Fruit fly (Drosophila melanogaster) whole organism, embryonic: ENCODE data around the gene Pisd.

Source experiments
- CG1024 ChIP-seq: fragments of 200-800 bp; sonication (Bioruptor generic); IDR thresholded peaks from 2 replicates; pipeline ENCODE4 v1.3.6; 2022; ENCODE audit warnings: missing biosample characterization, missing genetic modification characterization
- CG10431 ChIP-seq: fragments of 200-800 bp; sonication (Bioruptor generic); optimal IDR thresholded peaks from 3 replicates; lab custom pipeline; 2018; ENCODE audit warnings: missing biosample characterization, mild to moderate bottlenecking, missing genetic modification characterization
- CG11696 ChIP-seq: fragments of 200-800 bp; sonication (Bioruptor generic); IDR thresholded peaks from 2 replicates; pipeline ENCODE4 v1.3.6; 2022; ENCODE audit warnings: missing biosample characterization, missing genetic modification characterization
- CG12104 ChIP-seq: fragments of 200-800 bp; sonication (Bioruptor generic); optimal IDR thresholded peaks from 3 replicates; lab custom pipeline; 2016; ENCODE audit warnings: missing biosample characterization, missing genetic modification characterization
- CG12219 ChIP-seq: fragments of 200-800 bp; sonication (Bioruptor generic); optimal IDR thresholded peaks from 3 replicates; lab custom pipeline; 2018; ENCODE audit warnings: missing biosample characterization, mild to moderate bottlenecking, missing genetic modification characterization
- CG16813 ChIP-seq: fragments of 200-800 bp; sonication (Bioruptor generic); IDR thresholded peaks from 3 replicates; pipeline ENCODE4 v1.3.6; 2022; ENCODE audit warnings: missing biosample characterization, missing genetic modification characterization; ENCODE audit not compliant: partially characterized antibody
- CG16815 ChIP-seq: fragments of 200-800 bp; sonication (Bioruptor generic); optimal IDR thresholded peaks from 3 replicates; lab custom pipeline; 2017; ENCODE audit warnings: missing biosample characterization, mild to moderate bottlenecking, missing genetic modification characterization
- CG16863 ChIP-seq: fragments of 200-800 bp; sonication (Bioruptor generic); optimal IDR thresholded peaks from 3 replicates; lab custom pipeline; 2016; ENCODE audit warnings: missing biosample characterization, missing genetic modification characterization
- CG17385 ChIP-seq: fragments of 200-800 bp; sonication (Bioruptor generic); optimal IDR thresholded peaks from 3 replicates; lab custom pipeline; 2018; ENCODE audit warnings: missing biosample characterization, mild to moderate bottlenecking, missing genetic modification characterization
- CG17612 ChIP-seq: fragments of 200-800 bp; sonication (Bioruptor generic); IDR thresholded peaks from 2 replicates; pipeline ENCODE4 v1.3.6; 2022; ENCODE audit warnings: missing biosample characterization, missing genetic modification characterization
- CG32532 ChIP-seq: fragments of 200-800 bp; sonication (Bioruptor generic); IDR thresholded peaks from 2 replicates; pipeline ENCODE4 v1.3.6; 2022; ENCODE audit warnings: missing biosample characterization, missing genetic modification characterization
- CG33557 ChIP-seq: fragments of 200-800 bp; sonication (Bioruptor generic); optimal IDR thresholded peaks from 2 replicates; lab custom pipeline; 2019; ENCODE audit warnings: missing biosample characterization, mild to moderate bottlenecking, missing genetic modification characterization, moderate library complexity
- CG3726 ChIP-seq: fragments of 200-800 bp; sonication (Bioruptor generic); IDR thresholded peaks from 3 replicates; pipeline ENCODE4, ENCODE4 v1.3.6; 2022; ENCODE audit warnings: missing biosample characterization, missing genetic modification characterization
- CG4328 ChIP-seq: fragments of 200-800 bp; sonication (Bioruptor generic); optimal IDR thresholded peaks from 3 replicates; lab custom pipeline; 2017; ENCODE audit warnings: missing biosample characterization, missing genetic modification reagents, missing genetic modification characterization
- CG4730 ChIP-seq: fragments of 200-800 bp; sonication (Bioruptor generic); IDR thresholded peaks from 2 replicates; pipeline ENCODE4 v1.3.6; 2022; ENCODE audit warnings: missing biosample characterization, missing genetic modification characterization
- CG6654 ChIP-seq: fragments of 200-800 bp; sonication (Bioruptor generic); optimal IDR thresholded peaks from 2 replicates; lab custom pipeline; 2017; ENCODE audit warnings: missing biosample characterization, mild to moderate bottlenecking, missing genetic modification characterization
- CG7357 ChIP-seq: fragments of 200-800 bp; sonication (Bioruptor generic); IDR thresholded peaks from 3 replicates; pipeline ENCODE4 v1.3.6; 2022; ENCODE audit warnings: missing biosample characterization, missing genetic modification characterization
- CG7745 ChIP-seq: fragments of 200-800 bp; sonication (Bioruptor generic); optimal IDR thresholded peaks from 2 replicates; lab custom pipeline; 2018; ENCODE audit warnings: missing biosample characterization, mild to moderate bottlenecking, missing genetic modification characterization, moderate library complexity
- CG8290 ChIP-seq, 3 experiments: fragments of 200-800 bp; sonication (Bioruptor generic); optimal IDR thresholded peaks; 2 replicates each; lab custom pipeline; 2016 to 2019; ENCODE audit warnings: missing biosample characterization in 3 of 3, missing genetic modification characterization in 3 of 3, mild to moderate bottlenecking in 2 of 3, moderate library complexity in 1 of 3
- CG8765 ChIP-seq: fragments of 200-800 bp; sonication (Bioruptor generic); IDR thresholded peaks from 2 replicates; pipeline ENCODE4 v1.3.6; 2022; ENCODE audit warnings: missing biosample characterization, missing genetic modification characterization
- Eip74EF ChIP-seq, 2 experiments: fragments of 200-800 bp in 1 of 2; fragments of >200 bp in 1 of 2; sonication (Bioruptor generic) in 1 of 2; optimal IDR thresholded peaks; 2 replicates each; lab custom pipeline; 2017 to 2019; ENCODE audit warnings: missing biosample characterization in 2 of 2, missing genetic modification characterization in 2 of 2, mild to moderate bottlenecking in 1 of 2, moderate library complexity in 1 of 2
- Ets97D ChIP-seq: fragments of 200-800 bp; sonication (Bioruptor generic); optimal IDR thresholded peaks from 3 replicates; lab custom pipeline; 2016; ENCODE audit warnings: missing biosample characterization, missing genetic modification characterization
- Gug ChIP-seq: fragments of 200-800 bp; sonication (Bioruptor generic); IDR thresholded peaks from 4 replicates; pipeline ENCODE4 v1.3.6; 2022; ENCODE audit warnings: missing biosample characterization, missing genetic modification characterization
- Hmx ChIP-seq: fragments of 200-800 bp; sonication (Bioruptor generic); optimal IDR thresholded peaks from 2 replicates; lab custom pipeline; 2016; ENCODE audit warnings: missing biosample characterization, missing genetic modification characterization
- MBD-R2 ChIP-seq: fragments of 200-800 bp; sonication (Bioruptor generic); IDR thresholded peaks from 2 replicates; pipeline ENCODE4 v1.3.6; 2022; ENCODE audit warnings: missing biosample characterization, missing genetic modification characterization
- MESR4 ChIP-seq: fragments of 200-800 bp; sonication (Bioruptor generic); optimal IDR thresholded peaks from 2 replicates; lab custom pipeline; 2018; ENCODE audit warnings: missing biosample characterization, mild to moderate bottlenecking, missing genetic modification characterization, moderate library complexity
- Mes4 ChIP-seq: fragments of 200-800 bp; sonication (Bioruptor generic); optimal IDR thresholded peaks from 2 replicates; lab custom pipeline; 2016; ENCODE audit warnings: missing biosample characterization, missing genetic modification characterization
- Nf-YB ChIP-seq: fragments of 200-800 bp; sonication (Bioruptor generic); optimal IDR thresholded peaks from 3 replicates; lab custom pipeline; 2019; ENCODE audit warnings: missing biosample characterization, mild to moderate bottlenecking, missing genetic modification characterization, moderate library complexity
- Oli ChIP-seq: fragments of 200-800 bp; sonication (Bioruptor generic); optimal IDR thresholded peaks from 2 replicates; lab custom pipeline; 2018; ENCODE audit warnings: missing biosample characterization, mild to moderate bottlenecking, missing genetic modification characterization, moderate library complexity
- Sin3A ChIP-seq: fragments of >200 bp; optimal IDR thresholded peaks from 2 replicates; lab custom pipeline; 2018
- ac ChIP-seq: fragments of 200-800 bp; sonication (Bioruptor generic); optimal IDR thresholded peaks from 3 replicates; lab custom pipeline; 2017; ENCODE audit warnings: missing biosample characterization, mild to moderate bottlenecking, missing genetic modification characterization
- bcd ChIP-seq: fragments of 200-800 bp; sonication (Bioruptor generic); optimal IDR thresholded peaks from 2 replicates; lab custom pipeline; 2017; ENCODE audit warnings: missing biosample characterization, mild to moderate bottlenecking, missing genetic modification characterization
- cas ChIP-seq: fragments of 200-800 bp; sonication (Bioruptor generic); IDR thresholded peaks from 2 replicates; pipeline ENCODE4 v1.3.6; 2022; ENCODE audit warnings: missing biosample characterization, missing genetic modification characterization
- da ChIP-seq: fragments of 200-800 bp; sonication (Bioruptor generic); optimal IDR thresholded peaks from 2 replicates; lab custom pipeline; 2016; ENCODE audit warnings: missing biosample characterization, missing genetic modification characterization
- ems ChIP-seq: fragments of 200-800 bp; sonication (Bioruptor generic); optimal IDR thresholded peaks from 3 replicates; lab custom pipeline; 2016; ENCODE audit warnings: missing biosample characterization, missing genetic modification characterization
- fd102C ChIP-seq: fragments of 200-800 bp; sonication (Bioruptor generic); optimal IDR thresholded peaks from 2 replicates; lab custom pipeline; 2018; ENCODE audit warnings: missing biosample characterization, mild to moderate bottlenecking, missing genetic modification characterization, moderate library complexity
- gce ChIP-seq: fragments of 200-800 bp; sonication (Bioruptor generic); IDR thresholded peaks from 3 replicates; pipeline ENCODE4 v1.3.6; 2022; ENCODE audit warnings: missing biosample characterization, missing genetic modification characterization
- gsb-n ChIP-seq: fragments of 200-800 bp; sonication (Bioruptor generic); optimal IDR thresholded peaks from 3 replicates; lab custom pipeline; 2018; ENCODE audit warnings: missing biosample characterization, mild to moderate bottlenecking, missing genetic modification characterization
- insv ChIP-seq, 2 experiments: fragments of 200-800 bp; sonication (Bioruptor generic); optimal IDR thresholded peaks; 3 replicates each; lab custom pipeline; 2016 to 2018; ENCODE audit warnings: missing biosample characterization in 2 of 2, missing genetic modification characterization in 2 of 2
- maf-S ChIP-seq: fragments of 200-800 bp; sonication (Bioruptor generic); optimal IDR thresholded peaks from 2 replicates; lab custom pipeline; 2016; ENCODE audit warnings: missing biosample characterization, missing genetic modification characterization
- nerfin-1 ChIP-seq: fragments of 200-800 bp; sonication (Bioruptor generic); optimal IDR thresholded peaks from 3 replicates; lab custom pipeline; 2019; ENCODE audit warnings: missing biosample characterization, mild to moderate bottlenecking, missing genetic modification characterization, moderate library complexity
- oc ChIP-seq: fragments of 200-800 bp; sonication (Bioruptor generic); optimal IDR thresholded peaks from 2 replicates; lab custom pipeline; 2018; ENCODE audit warnings: missing biosample characterization, mild to moderate bottlenecking, missing genetic modification characterization, moderate library complexity
- rib ChIP-seq: fragments of 200-800 bp; sonication (Bioruptor generic); IDR thresholded peaks from 2 replicates; pipeline ENCODE4 v1.3.6; 2022; ENCODE audit warnings: missing biosample characterization, missing genetic modification characterization
- slou ChIP-seq: fragments of 200-800 bp; sonication (Bioruptor generic); optimal IDR thresholded peaks from 3 replicates; lab custom pipeline; 2016; ENCODE audit warnings: missing biosample characterization, missing genetic modification characterization
- sqz ChIP-seq: fragments of 200-800 bp; sonication (Bioruptor generic); optimal IDR thresholded peaks from 3 replicates; lab custom pipeline; 2018; ENCODE audit warnings: missing biosample characterization, mild to moderate bottlenecking, missing genetic modification characterization
- sug ChIP-seq: fragments of 200-800 bp; optimal IDR thresholded peaks from 2 replicates; lab custom pipeline; 2019; ENCODE audit warnings: missing biosample characterization, mild to moderate bottlenecking, missing genetic modification characterization, moderate library complexity
- tx ChIP-seq: fragments of 200-800 bp; sonication (Bioruptor generic); optimal IDR thresholded peaks from 2 replicates; lab custom pipeline; 2016; ENCODE audit warnings: missing biosample characterization, missing genetic modification characterization
- unc-4 ChIP-seq: fragments of 200-800 bp; sonication (Bioruptor generic); IDR thresholded peaks from 2 replicates; pipeline ENCODE4 v1.3.6; 2022; ENCODE audit warnings: missing biosample characterization, missing genetic modification characterization; ENCODE audit not compliant: partially characterized antibody
- z ChIP-seq: fragments of 200-800 bp; sonication (Bioruptor generic); IDR thresholded peaks from 3 replicates; pipeline ENCODE4 v1.3.6; 2022; ENCODE audit warnings: missing biosample characterization, missing genetic modification characterization
- zfh1 ChIP-seq: fragments of 200-800 bp; sonication (Bioruptor generic); IDR thresholded peaks from 3 replicates; pipeline ENCODE4 v1.3.6; 2022; ENCODE audit warnings: missing biosample characterization, missing genetic modification characterization

The Pisd gene

dm6 chr3R:24047226-24047976, 3.2 kb upstream of the Pisd start, which contains the start of gene CG5986 (continued):
- TF ChIP-seq maf-S: no peak
- no peak for TF ChIP-seq CG17612 (GFP tag; lab: Robert Waterston, UW)
- peak in 1 of 2 experiments; percentile 5 for TF ChIP-seq insv (GFP tag; optimal IDR thresholded peaks at IDR 0.05; lab: Kevin White, UChicago)
- TF ChIP-seq CG8290 (GFP tag; optimal IDR thresholded peaks at IDR 0.05; lab: Kevin White, UChicago): no peak
- no peak for TF ChIP-seq CG8290 (tag; optimal IDR thresholded peaks at IDR 0.05; lab: Kevin White, UChicago)
- no peak for TF ChIP-seq slou
- peak; percentile 30; the same call in 1 of the 2 replicates for TF ChIP-seq MBD-R2 (GFP tag; lab: Robert Waterston, UW)
- no peak for TF ChIP-seq sqz (GFP tag; lab: Kevin White, UChicago)
- peak; percentile 6 for TF ChIP-seq sug (tag; lab: Kevin White, UChicago)
- no peak for TF ChIP-seq fd102C (GFP tag; lab: Kevin White, UChicago)
- TF ChIP-seq Ets97D (GFP tag; lab: Kevin White, UChicago): no peak
- TF ChIP-seq nerfin-1: no peak
- TF ChIP-seq cas (GFP tag; lab: Robert Waterston, UW): no peak
- TF ChIP-seq ac (GFP tag; lab: Kevin White, UChicago): no peak
- peak; percentile 13; the same call in 1 of the 3 replicates for TF ChIP-seq z (GFP tag; lab: Robert Waterston, UW)
- TF ChIP-seq CG7745 (tag; lab: Kevin White, UChicago): no peak
- no peak for TF ChIP-seq CG4730 (GFP tag; lab: Robert Waterston, UW)
- peak; percentile 62; the same call in 1 of the 2 replicates for TF ChIP-seq rib (GFP tag; lab: Robert Waterston, UW)
- no peak for TF ChIP-seq CG1024 (GFP tag; lab: Robert Waterston, UW)
- TF ChIP-seq CG17385 (GFP tag; lab: Kevin White, UChicago): peak; percentile 57
- no peak for TF ChIP-seq Eip74EF (GFP tag; optimal IDR thresholded peaks at IDR 0.05; lab: Kevin White, UChicago)
- TF ChIP-seq CG11696: no peak
- no peak for TF ChIP-seq gsb-n (tag; lab: Kevin White, UChicago)
- TF ChIP-seq tx: no peak
- TF ChIP-seq Sin3A (lab: Kevin White, UChicago): no peak
- TF ChIP-seq bcd (GFP tag; lab: Kevin White, UChicago): no peak
- TF ChIP-seq Gug (GFP tag; lab: Robert Waterston, UW): no peak
- TF ChIP-seq Oli (tag; lab: Kevin White, UChicago): no peak
- no peak for TF ChIP-seq CG33557 (GFP tag; lab: Kevin White, UChicago)
- no peak for TF ChIP-seq Mes4 (GFP tag; lab: Kevin White, UChicago)
- no peak for TF ChIP-seq CG4328 (GFP tag; lab: Kevin White, UChicago)
- TF ChIP-seq CG12104 (GFP tag; lab: Kevin White, UChicago): no peak
- TF ChIP-seq CG3726 (GFP tag; lab: Robert Waterston, UW): no peak
- TF ChIP-seq CG8765 (GFP tag; lab: Robert Waterston, UW): no peak
- TF ChIP-seq gce (GFP tag; lab: Robert Waterston, UW): no peak
- TF ChIP-seq CG32532 (GFP tag; lab: Robert Waterston, UW): no peak
- TF ChIP-seq Hmx (GFP tag; lab: Kevin White, UChicago): no peak
- TF ChIP-seq CG16863 (GFP tag; lab: Kevin White, UChicago): no peak
- TF ChIP-seq oc (tag; lab: Kevin White, UChicago): no peak
- no peak for TF ChIP-seq CG7357 (GFP tag; lab: Robert Waterston, UW)
- TF ChIP-seq MESR4 (GFP tag; lab: Kevin White, UChicago): peak; percentile 58
- no peak for TF ChIP-seq CG16815 (GFP tag; lab: Kevin White, UChicago)
- no peak for TF ChIP-seq CG6654
- 0 out of 3 replicates have a peak, but pooled peaks have one; percentile 11 for TF ChIP-seq zfh1 (GFP tag; lab: Robert Waterston, UW)
- TF ChIP-seq ems (GFP tag; lab: Kevin White, UChicago): no peak
- TF ChIP-seq CG12219 (GFP tag; lab: Kevin White, UChicago): no peak
- TF ChIP-seq Nf-YB (GFP tag; lab: Kevin White, UChicago): peak; percentile 11
- no peak for TF ChIP-seq CG16813 (GFP tag; lab: Robert Waterston, UW)
- no peak for TF ChIP-seq da (GFP tag; lab: Kevin White, UChicago)
- peak; percentile 44 for TF ChIP-seq CG10431 (GFP tag; lab: Kevin White, UChicago)
- TF ChIP-seq unc-4: no peak
